Worm (Caenorhabditis elegans) whole organism, L1 larva: ENCODE results near the gene F40D4.12.

ENCODE experiments used
- ama-1 ChIP-seq: fragments of 150-350 bp; optimal IDR thresholded peaks from 2 replicates; lab custom pipeline; 2014
- elt-2 ChIP-seq: sonication (generic microtip); optimal IDR thresholded peaks from 2 replicates; lab custom pipeline; 2016; ENCODE audit warnings: missing genetic modification characterization, mild to moderate bottlenecking, inconsistent platforms, missing compliant biosample characterization, missing genetic modification reagents
- elt-3 ChIP-seq, 6 experiments: fragments of 150-350 bp in 1 of 6; sonication (generic microtip); optimal IDR thresholded peaks; 2 replicates each; lab custom pipeline; 2017 to 2018; ENCODE audit warnings: missing biosample characterization in 6 of 6, missing genetic modification characterization in 6 of 6, inconsistent platforms in 1 of 6
- fkh-10 ChIP-seq: sonication (generic microtip); optimal IDR thresholded peaks from 2 replicates; lab custom pipeline; 2017; ENCODE audit warnings: missing biosample characterization, missing genetic modification reagents, missing genetic modification characterization

ce11 chrV:17173738-17174137, 14.1 kb downstream of the F40D4.12 start, which contains the start of gene srbc-25:
- no peak for TF ChIP-seq elt-2
- TF ChIP-seq fkh-10 (GFP tag; lab: Kevin White, UChicago) = no peak
- no peak for TF ChIP-seq ama-1 (lab: Kevin White, UChicago)
- TF ChIP-seq elt-3 (tag; optimal IDR thresholded peaks at IDR 0.05; lab: Kevin White, UChicago) = no peak
